Fruit fly (Drosophila melanogaster): ENCODE measurements around the gene FMRFaR.

FMRFaR gene

dm6 chr3L:3046325-3047156, 45.0 kb downstream of the FMRFaR start, which contains the start of the genes scramb2 and Sk2 (continued):
- TF ChIP-seq Dbx (GFP tag; IDR thresholded peaks at IDR 0.05): peak; percentile 94
- peak; percentile 3 for TF ChIP-seq luna (GFP tag; optimal IDR thresholded peaks at IDR 0.05)
- peak; percentile 96 for TF ChIP-seq Meics (GFP tag; optimal IDR thresholded peaks at IDR 0.05)
- TF ChIP-seq Fer1 (GFP tag; optimal IDR thresholded peaks at IDR 0.05): peak; percentile 96
- TF ChIP-seq fru (optimal IDR thresholded peaks at IDR 0.05): no peak
- TF ChIP-seq NK7.1 (GFP tag; optimal IDR thresholded peaks at IDR 0.05): peak; percentile 32
- TF ChIP-seq CG11093 (GFP tag; IDR thresholded peaks at IDR 0.05): peak; percentile 90
- TF ChIP-seq lola (GFP tag; optimal IDR thresholded peaks at IDR 0.05): peak in 1 of 3 experiments; percentile 87
- TF ChIP-seq CG8944 (GFP tag; optimal IDR thresholded peaks at IDR 0.05): peak; percentile 76
- TF ChIP-seq CG14860 (GFP tag; IDR thresholded peaks at IDR 0.05; ENCODE audit: partially characterized antibody): no peak
- peak; percentile 64 for TF ChIP-seq trh (GFP tag; optimal IDR thresholded peaks at IDR 0.05)
- peak; percentile 88 for TF ChIP-seq YL-1 (GFP tag; optimal IDR thresholded peaks at IDR 0.05)
- TF ChIP-seq run (tag; optimal IDR thresholded peaks at IDR 0.05): peak; percentile 90
- TF ChIP-seq Sry-δ (GFP tag; optimal IDR thresholded peaks at IDR 0.05): peak; percentile 43
- peak; percentile 85 for TF ChIP-seq CG17912 (GFP tag; optimal IDR thresholded peaks at IDR 0.05)
- TF ChIP-seq bcd (GFP tag; optimal IDR thresholded peaks at IDR 0.05): peak; percentile 95
- peak; percentile 94 for TF ChIP-seq onecut (GFP tag; IDR thresholded peaks at IDR 0.05)
- no peak for TF ChIP-seq ato (GFP tag; IDR thresholded peaks at IDR 0.05; ENCODE audit: partially characterized antibody)
- peak; percentile 94 for TF ChIP-seq NFAT (GFP tag; IDR thresholded peaks at IDR 0.05)
- TF ChIP-seq mld (GFP tag; IDR thresholded peaks at IDR 0.05; ENCODE audit: partially characterized antibody): no peak
- peak; percentile 83 for TF ChIP-seq croc (GFP tag; conservative IDR thresholded peaks at IDR 0.05)
- no peak for TF ChIP-seq hb (GFP tag; IDR thresholded peaks at IDR 0.05; ENCODE audit: partially characterized antibody)
- TF ChIP-seq B-H1 (GFP tag; IDR thresholded peaks at IDR 0.05): peak; percentile 91
- TF ChIP-seq lilli (GFP tag; optimal IDR thresholded peaks at IDR 0.05): peak; percentile 93
- peak; percentile 73 for TF ChIP-seq eyg (GFP tag; optimal IDR thresholded peaks at IDR 0.05)
- peak; percentile 92 for TF ChIP-seq mirr (GFP tag; optimal IDR thresholded peaks at IDR 0.05)
- peak; percentile 55 for TF ChIP-seq zf30C (GFP tag; optimal IDR thresholded peaks at IDR 0.05)
- TF ChIP-seq CG10431 (GFP tag; optimal IDR thresholded peaks at IDR 0.05): peak; percentile 85
- TF ChIP-seq CG8478 (optimal IDR thresholded peaks at IDR 0.05): no peak
- TF ChIP-seq Bteb2 (GFP tag; optimal IDR thresholded peaks at IDR 0.05): peak; percentile 73
- TF ChIP-seq Antp (GFP tag; optimal IDR thresholded peaks at IDR 0.05): peak; percentile 78
- peak; percentile 95 for TF ChIP-seq CG7556 (GFP tag; optimal IDR thresholded peaks at IDR 0.05)
- TF ChIP-seq CG10321 (GFP tag; IDR thresholded peaks at IDR 0.05): peak; percentile 82
- TF ChIP-seq CG3163 (GFP tag; optimal IDR thresholded peaks at IDR 0.05): peak; percentile 42
- TF ChIP-seq zen2 (GFP tag; IDR thresholded peaks at IDR 0.05; ENCODE audit: partially characterized antibody): no peak
- no peak for TF ChIP-seq h (optimal IDR thresholded peaks at IDR 0.05)
- TF ChIP-seq H2.0 (GFP tag; IDR thresholded peaks at IDR 0.05): peak; percentile 93
- peak; percentile 84 for TF ChIP-seq CG8281 (tag; optimal IDR thresholded peaks at IDR 0.05)
- TF ChIP-seq CG13894 (tag; optimal IDR thresholded peaks at IDR 0.05): peak; percentile 85
- TF ChIP-seq CG8924 (tag; optimal IDR thresholded peaks at IDR 0.05): peak; percentile 94
- TF ChIP-seq CG14667 (GFP tag; IDR thresholded peaks at IDR 0.05): peak; percentile 88
- no peak for TF ChIP-seq hbn (GFP tag; IDR thresholded peaks at IDR 0.05; ENCODE audit: partially characterized antibody)
- TF ChIP-seq cwo (GFP tag; optimal IDR thresholded peaks at IDR 0.05): peak; percentile 93
- TF ChIP-seq Blimp-1 (GFP tag; optimal IDR thresholded peaks at IDR 0.05): peak; percentile 91
- TF ChIP-seq klu (GFP tag; IDR thresholded peaks at IDR 0.05): peak; percentile 89
- peak; percentile 96 for TF ChIP-seq CG3065 (GFP tag; optimal IDR thresholded peaks at IDR 0.05)
- TF ChIP-seq Dad (GFP tag; optimal IDR thresholded peaks at IDR 0.05): peak; percentile 81
- TF ChIP-seq Oaz (GFP tag; IDR thresholded peaks at IDR 0.05): peak; percentile 91
- peak; percentile 94 for TF ChIP-seq CG9817 (tag; optimal IDR thresholded peaks at IDR 0.05)
- TF ChIP-seq CG6683 (GFP tag; optimal IDR thresholded peaks at IDR 0.05): peak; percentile 92
